Worm (Caenorhabditis elegans) whole organism, early embryonic: ENCODE measurements around the gene popl-7.

Experiments used
- B0310.2 ChIP-seq: sonication (generic microtip); optimal IDR thresholded peaks from 2 replicates; lab custom pipeline; 2016; ENCODE audit warnings: mild to moderate bottlenecking, missing genetic modification characterization, missing compliant biosample characterization
- F13C5.2 ChIP-seq: sonication (generic microtip); optimal IDR thresholded peaks from 2 replicates; lab custom pipeline; 2017; ENCODE audit warnings: mild to moderate bottlenecking, missing genetic modification characterization, inconsistent platforms, missing compliant biosample characterization
- ama-1 ChIP-seq: fragments of 150-350 bp; optimal IDR thresholded peaks from 2 replicates; lab custom pipeline; 2014
- hmbx-1 ChIP-seq: sonication (generic microtip); optimal IDR thresholded peaks from 2 replicates; lab custom pipeline; 2016; ENCODE audit warnings: mild to moderate bottlenecking, missing genetic modification characterization, missing compliant biosample characterization
- hmg-4 ChIP-seq: fragments of 200-800 bp; sonication (Bioruptor generic); optimal IDR thresholded peaks from 2 replicates; lab custom pipeline; 2018; ENCODE audit warnings: mild to moderate bottlenecking, missing genetic modification characterization, missing compliant biosample characterization
- scrt-1 ChIP-seq: fragments of 200-800 bp; sonication (Bioruptor generic); IDR thresholded peaks from 2 replicates; pipeline ENCODE4 v1.3.6; 2022; ENCODE audit warnings: missing genetic modification characterization, missing compliant biosample characterization
- tbx-37 ChIP-seq: fragments of 200-800 bp; sonication (Bioruptor generic); conservative IDR thresholded peaks from 2 replicates; pipeline ENCODE4 v1.3.6; 2022; ENCODE audit warnings: missing genetic modification reagents, missing genetic modification characterization, missing compliant biosample characterization

DNA sequence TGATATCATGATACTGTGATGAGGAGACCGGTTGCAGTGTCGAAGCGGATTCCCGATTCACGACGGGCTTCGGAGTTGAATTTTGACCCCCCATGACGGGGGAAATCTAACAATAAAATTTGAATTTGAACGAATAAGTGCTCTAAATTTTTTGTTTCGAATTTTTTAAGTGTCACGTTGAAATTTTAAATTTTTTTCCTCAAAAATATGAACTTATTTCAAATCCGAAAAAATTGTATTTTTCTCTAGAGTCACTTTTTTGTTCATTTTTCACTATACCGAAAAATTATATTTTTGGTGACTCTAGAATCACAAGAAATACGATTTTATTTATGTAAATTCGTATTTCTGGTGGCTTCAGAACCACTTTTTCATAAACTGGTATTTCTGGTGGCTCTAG, 12.0 kb upstream of the popl-7 start, which contains the start of gene W02A2.8:
- TF ChIP-seq tbx-37 (GFP tag; lab: Robert Waterston, UW) (no peak), ama-1 (lab: Kevin White, UChicago) (no peak), F13C5.2 (tag; lab: Kevin White, UChicago) (no peak), hmg-4 (no peak), hmbx-1 (tag; lab: Kevin White, UChicago) (no peak), scrt-1 (no peak), B0310.2 (tag; lab: Kevin White, UChicago) (no peak)
